Fruit fly (Drosophila melanogaster) whole organism, embryonic: ENCODE data around the gene GluRIA.

Experiments
- Abd-B ChIP-seq: fragments of 200-800 bp; sonication (Bioruptor generic); optimal IDR thresholded peaks from 2 replicates; lab custom pipeline; 2018; ENCODE audit warnings: missing biosample characterization, mild to moderate bottlenecking, missing genetic modification characterization, moderate library complexity
- B-H1 ChIP-seq: fragments of 200-800 bp; sonication (Bioruptor generic); IDR thresholded peaks from 3 replicates; pipeline ENCODE4 v1.3.6; 2022; ENCODE audit warnings: missing biosample characterization, missing genetic modification characterization
- Bgb ChIP-seq: fragments of 200-800 bp; sonication (Bioruptor generic); IDR thresholded peaks from 2 replicates; pipeline ENCODE4 v1.3.6; 2022; ENCODE audit warnings: missing biosample characterization, missing genetic modification characterization; ENCODE audit not compliant: partially characterized antibody
- Blimp-1 ChIP-seq: fragments of 200-800 bp; sonication (Bioruptor generic); optimal IDR thresholded peaks from 3 replicates; lab custom pipeline; 2018; ENCODE audit warnings: missing biosample characterization, missing genetic modification characterization, mild to moderate bottlenecking, moderate library complexity, missing genetic modification reagents
- CG10462 ChIP-seq: fragments of 200-800 bp; sonication (Bioruptor generic); optimal IDR thresholded peaks from 2 replicates; lab custom pipeline; 2016; ENCODE audit warnings: missing biosample characterization, missing genetic modification characterization
- CG12219 ChIP-seq: fragments of 200-800 bp; sonication (Bioruptor generic); optimal IDR thresholded peaks from 3 replicates; lab custom pipeline; 2018; ENCODE audit warnings: missing biosample characterization, mild to moderate bottlenecking, missing genetic modification characterization
- CG12659 ChIP-seq: fragments of 200-800 bp; sonication (Bioruptor generic); optimal IDR thresholded peaks from 3 replicates; lab custom pipeline; 2017; ENCODE audit warnings: mild to moderate bottlenecking, missing biosample characterization, missing genetic modification reagents, missing genetic modification characterization
- CG18764 ChIP-seq: fragments of 200-800 bp; sonication (Bioruptor generic); optimal IDR thresholded peaks from 3 replicates; lab custom pipeline; 2016; ENCODE audit warnings: missing biosample characterization, missing genetic modification characterization
- CG2202 ChIP-seq: fragments of 200-800 bp; sonication (Bioruptor generic); optimal IDR thresholded peaks from 2 replicates; lab custom pipeline; 2018; ENCODE audit warnings: missing biosample characterization, mild to moderate bottlenecking, missing genetic modification characterization
- CG3163 ChIP-seq: fragments of 200-800 bp; sonication (Bioruptor generic); optimal IDR thresholded peaks from 3 replicates; lab custom pipeline; 2016; ENCODE audit warnings: missing biosample characterization, missing genetic modification characterization
- CG32532 ChIP-seq: fragments of 200-800 bp; sonication (Bioruptor generic); IDR thresholded peaks from 2 replicates; pipeline ENCODE4 v1.3.6; 2022; ENCODE audit warnings: missing biosample characterization, missing genetic modification characterization
- CG3726 ChIP-seq: fragments of 200-800 bp; sonication (Bioruptor generic); IDR thresholded peaks from 3 replicates; pipeline ENCODE4, ENCODE4 v1.3.6; 2022; ENCODE audit warnings: missing biosample characterization, missing genetic modification characterization
- CG3995 ChIP-seq: fragments of 200-800 bp; sonication (Bioruptor generic); optimal IDR thresholded peaks from 3 replicates; lab custom pipeline; 2016; ENCODE audit warnings: missing biosample characterization, missing genetic modification characterization
- CG4360 ChIP-seq: fragments of 200-800 bp; sonication (Bioruptor generic); IDR thresholded peaks from 2 replicates; pipeline ENCODE4 v1.3.6; 2022; ENCODE audit warnings: missing biosample characterization, missing genetic modification characterization
- CG4404 ChIP-seq: fragments of 200-800 bp; sonication (Bioruptor generic); IDR thresholded peaks from 2 replicates; pipeline ENCODE4 v1.3.6; 2022; ENCODE audit warnings: missing biosample characterization, missing genetic modification characterization
- CG6791 ChIP-seq: fragments of 200-800 bp; sonication (Bioruptor generic); IDR thresholded peaks from 3 replicates; pipeline ENCODE4 v1.3.6; 2022; ENCODE audit warnings: missing biosample characterization, missing genetic modification characterization; ENCODE audit not compliant: partially characterized antibody
- CG8281 ChIP-seq: fragments of 200-800 bp; sonication (Bioruptor generic); optimal IDR thresholded peaks from 2 replicates; lab custom pipeline; 2018; ENCODE audit warnings: missing biosample characterization, mild to moderate bottlenecking, missing genetic modification characterization, moderate library complexity
- CG8359 ChIP-seq: fragments of 200-800 bp; sonication (Bioruptor generic); optimal IDR thresholded peaks from 2 replicates; lab custom pipeline; 2017; ENCODE audit warnings: missing biosample characterization, mild to moderate bottlenecking, missing genetic modification characterization, borderline replicate concordance
- CG8924 ChIP-seq: fragments of 200-800 bp; optimal IDR thresholded peaks from 3 replicates; lab custom pipeline; 2019; ENCODE audit warnings: missing biosample characterization, mild to moderate bottlenecking, missing genetic modification characterization, moderate library complexity
- CG9727 ChIP-seq: fragments of 200-800 bp; sonication (Bioruptor generic); optimal IDR thresholded peaks from 3 replicates; lab custom pipeline; 2017; ENCODE audit warnings: missing biosample characterization, mild to moderate bottlenecking, missing genetic modification characterization
- Dfd ChIP-seq, 2 experiments: fragments of >200 bp; optimal IDR thresholded peaks; 2 replicates each; lab custom pipeline; 2017; ENCODE audit warnings: missing biosample characterization in 2 of 2, missing genetic modification characterization in 2 of 2
- Doc3 ChIP-seq: fragments of 200-800 bp; sonication (Bioruptor generic); IDR thresholded peaks from 3 replicates; pipeline ENCODE4 v1.3.6; 2022; ENCODE audit warnings: missing biosample characterization, missing genetic modification characterization; ENCODE audit not compliant: partially characterized antibody
- E2f1 ChIP-seq: fragments of 200-800 bp; sonication (Bioruptor generic); IDR thresholded peaks from 2 replicates; pipeline ENCODE4 v1.3.6; 2022; ENCODE audit warnings: missing biosample characterization, missing genetic modification characterization
- E2f2 ChIP-seq: fragments of 200-800 bp; sonication (Bioruptor generic); IDR thresholded peaks from 2 replicates; pipeline ENCODE4 v1.3.6; 2022; ENCODE audit warnings: missing biosample characterization, missing genetic modification characterization
- Ets65A ChIP-seq: fragments of 200-800 bp; sonication (Bioruptor generic); peaks from one replicate; lab custom pipeline; 2016; ENCODE audit warnings: missing biosample characterization, missing genetic modification characterization
- HmgD ChIP-seq: fragments of 200-800 bp; sonication (Bioruptor generic); optimal IDR thresholded peaks from 3 replicates; lab custom pipeline; 2016; ENCODE audit warnings: missing biosample characterization, missing genetic modification characterization
- Hr51 ChIP-seq, 2 experiments: fragments of 200-800 bp; sonication (Bioruptor generic); optimal IDR thresholded peaks; 2 replicates in 1 of 2; 3 replicates in 1 of 2; lab custom pipeline; 2016 to 2018; ENCODE audit warnings: missing biosample characterization in 2 of 2, missing genetic modification characterization in 2 of 2, mild to moderate bottlenecking in 1 of 2, moderate library complexity in 1 of 2
- NC2β ChIP-seq: fragments of 200-800 bp; sonication (Bioruptor generic); optimal IDR thresholded peaks from 2 replicates; lab custom pipeline; 2016; ENCODE audit warnings: missing biosample characterization, missing genetic modification characterization
- Rx ChIP-seq: fragments of 200-800 bp; sonication (Bioruptor generic); IDR thresholded peaks from 2 replicates; pipeline ENCODE4 v1.3.6; 2022; ENCODE audit warnings: missing biosample characterization, missing genetic modification characterization
- Sin3A ChIP-seq: fragments of >200 bp; optimal IDR thresholded peaks from 2 replicates; lab custom pipeline; 2018
- Vsx1 ChIP-seq: fragments of 200-800 bp; sonication (Bioruptor generic); optimal IDR thresholded peaks from 2 replicates; lab custom pipeline; 2017; ENCODE audit warnings: missing biosample characterization, mild to moderate bottlenecking, missing genetic modification characterization, missing genetic modification reagents
- abd-A ChIP-seq: fragments of 200-800 bp; sonication (Bioruptor generic); optimal IDR thresholded peaks from 3 replicates; lab custom pipeline; 2019; ENCODE audit warnings: missing biosample characterization, mild to moderate bottlenecking, missing genetic modification characterization, moderate library complexity
- aop ChIP-seq: fragments of 200-800 bp; sonication (Bioruptor generic); IDR thresholded peaks from 2 replicates; pipeline ENCODE4 v1.3.6; 2022; ENCODE audit warnings: missing biosample characterization, missing genetic modification characterization
- cad ChIP-seq: fragments of >200 bp; optimal IDR thresholded peaks from 2 replicates; lab custom pipeline; 2017; ENCODE audit warnings: missing biosample characterization, missing genetic modification characterization
- ci ChIP-seq: fragments of 200-800 bp; sonication (Bioruptor generic); IDR thresholded peaks from 3 replicates; pipeline ENCODE4 v1.3.6; 2022; ENCODE audit warnings: missing biosample characterization, missing genetic modification characterization
- corto ChIP-seq: fragments of 200-800 bp; sonication (Bioruptor generic); optimal IDR thresholded peaks from 2 replicates; lab custom pipeline; 2016; ENCODE audit warnings: missing biosample characterization, mild to moderate bottlenecking, missing genetic modification characterization, moderate library complexity
- dysf ChIP-seq: fragments of 200-800 bp; sonication (Bioruptor generic); IDR thresholded peaks from 3 replicates; pipeline ENCODE4 v1.3.6; 2022; ENCODE audit warnings: missing biosample characterization, missing genetic modification characterization
- emc ChIP-seq: fragments of 200-800 bp; sonication (Bioruptor generic); optimal IDR thresholded peaks from 2 replicates; lab custom pipeline; 2016; ENCODE audit warnings: missing biosample characterization, missing genetic modification characterization
- gce ChIP-seq: fragments of 200-800 bp; sonication (Bioruptor generic); IDR thresholded peaks from 3 replicates; pipeline ENCODE4 v1.3.6; 2022; ENCODE audit warnings: missing biosample characterization, missing genetic modification characterization
- klu ChIP-seq: fragments of 200-800 bp; sonication (Bioruptor generic); IDR thresholded peaks from 2 replicates; pipeline ENCODE4 v1.3.6; 2022; ENCODE audit warnings: missing biosample characterization, missing genetic modification characterization
- lab ChIP-seq: fragments of 200-800 bp; sonication (Bioruptor generic); optimal IDR thresholded peaks from 3 replicates; lab custom pipeline; 2017; ENCODE audit warnings: missing biosample characterization, missing genetic modification characterization, mild to moderate bottlenecking, moderate library complexity, missing genetic modification reagents
- mld ChIP-seq: fragments of 200-800 bp; sonication (Bioruptor generic); IDR thresholded peaks from 3 replicates; pipeline ENCODE4 v1.3.6; 2022; ENCODE audit warnings: missing biosample characterization, missing genetic modification characterization; ENCODE audit not compliant: partially characterized antibody
- onecut ChIP-seq: fragments of 200-800 bp; sonication (Bioruptor generic); IDR thresholded peaks from 2 replicates; pipeline ENCODE4 v1.3.6; 2022; ENCODE audit warnings: missing biosample characterization, missing genetic modification characterization
- psq ChIP-seq: fragments of 200-800 bp; sonication (Bioruptor generic); optimal IDR thresholded peaks from 2 replicates; lab custom pipeline; 2017; ENCODE audit warnings: missing biosample characterization, missing genetic modification characterization
- salm ChIP-seq: fragments of 200-800 bp; sonication (Bioruptor generic); optimal IDR thresholded peaks from 2 replicates; lab custom pipeline; 2018; ENCODE audit warnings: missing biosample characterization, mild to moderate bottlenecking, missing genetic modification characterization
- scrt ChIP-seq: fragments of 200-800 bp; sonication (Bioruptor generic); optimal IDR thresholded peaks from 2 replicates; lab custom pipeline; 2018; ENCODE audit warnings: missing biosample characterization, mild to moderate bottlenecking, missing genetic modification characterization, moderate library complexity
- sd ChIP-seq: fragments of 200-800 bp; sonication (Bioruptor generic); optimal IDR thresholded peaks from 3 replicates; lab custom pipeline; 2018; ENCODE audit warnings: missing biosample characterization, mild to moderate bottlenecking, missing genetic modification characterization, moderate library complexity
- sna ChIP-seq: fragments of 200-800 bp; sonication (Bioruptor generic); IDR thresholded peaks from 2 replicates; pipeline ENCODE4 v1.3.6; 2022; ENCODE audit warnings: missing biosample characterization, missing genetic modification characterization; ENCODE audit not compliant: partially characterized antibody
- stwl ChIP-seq: fragments of 200-800 bp; sonication (Bioruptor generic); optimal IDR thresholded peaks from 3 replicates; lab custom pipeline; 2018; ENCODE audit warnings: missing biosample characterization, mild to moderate bottlenecking, missing genetic modification characterization, moderate library complexity
- twi ChIP-seq: fragments of 200-800 bp; optimal IDR thresholded peaks from 2 replicates; lab custom pipeline; 2019; ENCODE audit warnings: missing biosample characterization, mild to moderate bottlenecking, missing genetic modification characterization, moderate library complexity
- usp ChIP-seq: fragments of >200 bp; optimal IDR thresholded peaks from 2 replicates; lab custom pipeline; 2017; ENCODE audit warnings: missing biosample characterization, missing genetic modification characterization
- z ChIP-seq: fragments of 200-800 bp; sonication (Bioruptor generic); IDR thresholded peaks from 3 replicates; pipeline ENCODE4 v1.3.6; 2022; ENCODE audit warnings: missing biosample characterization, missing genetic modification characterization

Gene GluRIA

dm6 chr3L:6605925-6606324, 17.9 kb upstream of the GluRIA start, which contains the start of gene zpg (continued):
- TF ChIP-seq salm (tag; lab: Kevin White, UChicago) (no peak), CG4360 (GFP tag; lab: Robert Waterston, UW) (no peak), stwl (peak; percentile 99), onecut (GFP tag; lab: Robert Waterston, UW) (no peak), Rx (GFP tag; lab: Robert Waterston, UW) (no peak), HmgD (GFP tag; lab: Kevin White, UChicago) (peak; percentile 88), CG10462 (peak; percentile 61), CG3163 (GFP tag; lab: Kevin White, UChicago) (no peak), psq (no peak), Ets65A (GFP tag; lab: Kevin White, UChicago) (peak; percentile 87), CG2202 (tag; lab: Kevin White, UChicago) (no peak), Bgb (GFP tag; lab: Robert Waterston, UW) (peak; percentile 69; the same call in 1 of the 2 replicates), E2f2 (GFP tag; lab: Robert Waterston, UW) (peak; percentile 85), CG32532 (GFP tag; lab: Robert Waterston, UW) (0 out of 2 replicates have a peak, but pooled peaks have one; percentile 15), twi (tag; lab: Kevin White, UChicago) (no peak), Doc3 (no peak), emc (no peak), abd-A (tag; lab: Kevin White, UChicago) (no peak), CG6791 (GFP tag; lab: Robert Waterston, UW) (peak; percentile 59; the same call in 2 of the 3 replicates), CG12219 (GFP tag; lab: Kevin White, UChicago) (no peak), CG8281 (tag; lab: Kevin White, UChicago) (no peak), sd (tag; lab: Kevin White, UChicago) (no peak), corto (GFP tag; lab: Kevin White, UChicago) (no peak), ci (GFP tag; lab: Robert Waterston, UW) (no peak), lab (no peak), aop (GFP tag; lab: Robert Waterston, UW) (no peak), Hr51 (GFP tag; optimal IDR thresholded peaks at IDR 0.05; lab: Kevin White, UChicago) (peak in 1 of 2 experiments; percentile 7), CG9727 (GFP tag; lab: Kevin White, UChicago) (peak; percentile 4), sna (GFP tag; lab: Robert Waterston, UW) (no peak), z (no peak), CG3726 (GFP tag; lab: Robert Waterston, UW) (no peak), Blimp-1 (GFP tag; lab: Kevin White, UChicago) (no peak), Vsx1 (GFP tag; lab: Kevin White, UChicago) (no peak), NC2β (GFP tag; lab: Kevin White, UChicago) (peak; percentile 42), cad (no peak), klu (no peak), CG8359 (no peak), CG12659 (peak; percentile 72), dysf (GFP tag; lab: Robert Waterston, UW) (no peak), mld (GFP tag; lab: Robert Waterston, UW) (no peak), CG4404 (GFP tag; lab: Robert Waterston, UW) (no peak), gce (no peak), E2f1 (GFP tag; lab: Robert Waterston, UW) (no peak), Sin3A (lab: Kevin White, UChicago) (peak; percentile 87), usp (GFP tag; lab: Kevin White, UChicago) (no peak), scrt (GFP tag; lab: Kevin White, UChicago) (no peak), CG8924 (tag; lab: Kevin White, UChicago) (no peak), Abd-B (peak; percentile 59), CG18764 (GFP tag; lab: Kevin White, UChicago) (no peak), B-H1 (GFP tag; lab: Robert Waterston, UW) (no peak), CG3995 (GFP tag; lab: Kevin White, UChicago) (no peak), Dfd (GFP tag; optimal IDR thresholded peaks at IDR 0.05; lab: Kevin White, UChicago) (no peak)
